Fruit fly (Drosophila melanogaster) whole organism, embryonic: ENCODE measurements around the gene CG32712.
A peak's percentile ranks its signal among the peaks of the same experiment; 100 is the strongest.

Experiments
- Aef1 ChIP-seq: fragments of 200-800 bp; sonication (Bioruptor generic); IDR thresholded peaks from 3 replicates; pipeline ENCODE4 v1.3.6; 2022; ENCODE audit warnings: missing biosample characterization, missing genetic modification characterization
- Atf6 ChIP-seq: fragments of 200-800 bp; sonication (Bioruptor generic); IDR thresholded peaks from 2 replicates; pipeline ENCODE4 v1.3.6; 2022; ENCODE audit warnings: missing biosample characterization, missing genetic modification characterization
- CG10147 ChIP-seq: fragments of 200-800 bp; sonication (Bioruptor generic); optimal IDR thresholded peaks from 2 replicates; lab custom pipeline; 2019; ENCODE audit warnings: missing biosample characterization, mild to moderate bottlenecking, missing genetic modification characterization, moderate library complexity
- CG10543 ChIP-seq: fragments of 200-800 bp; sonication (Bioruptor generic); optimal IDR thresholded peaks from 3 replicates; lab custom pipeline; 2017; ENCODE audit warnings: missing biosample characterization, mild to moderate bottlenecking, missing genetic modification characterization, moderate library complexity
- CG11247 ChIP-seq: fragments of 200-800 bp; sonication (Bioruptor generic); IDR thresholded peaks from 2 replicates; pipeline ENCODE4 v1.3.6; 2022; ENCODE audit warnings: missing biosample characterization, missing genetic modification characterization
- CG12299 ChIP-seq: fragments of 200-800 bp; sonication (Bioruptor generic); optimal IDR thresholded peaks from 2 replicates; lab custom pipeline; 2018; ENCODE audit warnings: missing biosample characterization, mild to moderate bottlenecking, missing genetic modification characterization
- CG2116 ChIP-seq: fragments of 200-800 bp; sonication (Bioruptor generic); optimal IDR thresholded peaks from 3 replicates; lab custom pipeline; 2018; ENCODE audit warnings: missing biosample characterization, mild to moderate bottlenecking, missing genetic modification characterization
- CG30431 ChIP-seq: fragments of 200-800 bp; sonication (Bioruptor generic); optimal IDR thresholded peaks from 2 replicates; lab custom pipeline; 2017; ENCODE audit warnings: missing biosample characterization, missing genetic modification characterization
- CG32532 ChIP-seq: fragments of 200-800 bp; sonication (Bioruptor generic); IDR thresholded peaks from 2 replicates; pipeline ENCODE4 v1.3.6; 2022; ENCODE audit warnings: missing biosample characterization, missing genetic modification characterization
- CG3281 ChIP-seq: fragments of 200-800 bp; sonication (Bioruptor generic); optimal IDR thresholded peaks from 3 replicates; lab custom pipeline; 2017; ENCODE audit warnings: missing biosample characterization, mild to moderate bottlenecking, missing genetic modification characterization
- CG4360 ChIP-seq: fragments of 200-800 bp; sonication (Bioruptor generic); IDR thresholded peaks from 2 replicates; pipeline ENCODE4 v1.3.6; 2022; ENCODE audit warnings: missing biosample characterization, missing genetic modification characterization
- CG6683 ChIP-seq: fragments of 200-800 bp; sonication (Bioruptor generic); optimal IDR thresholded peaks from 2 replicates; lab custom pipeline; 2017; ENCODE audit warnings: missing biosample characterization, mild to moderate bottlenecking, missing genetic modification characterization, missing genetic modification reagents
- CG6791 ChIP-seq: fragments of 200-800 bp; sonication (Bioruptor generic); IDR thresholded peaks from 3 replicates; pipeline ENCODE4 v1.3.6; 2022; ENCODE audit warnings: missing biosample characterization, missing genetic modification characterization; ENCODE audit not compliant: partially characterized antibody
- CG7372 ChIP-seq: fragments of 200-800 bp; sonication (Bioruptor generic); IDR thresholded peaks from 2 replicates; pipeline ENCODE4 v1.3.6; 2022; ENCODE audit warnings: missing biosample characterization, missing genetic modification characterization
- CG7745 ChIP-seq: fragments of 200-800 bp; sonication (Bioruptor generic); optimal IDR thresholded peaks from 2 replicates; lab custom pipeline; 2018; ENCODE audit warnings: missing biosample characterization, mild to moderate bottlenecking, missing genetic modification characterization, moderate library complexity
- CG7786 ChIP-seq: fragments of 200-800 bp; sonication (Bioruptor generic); optimal IDR thresholded peaks from 2 replicates; lab custom pipeline; 2016; ENCODE audit warnings: missing biosample characterization, missing genetic modification characterization
- CG9932 ChIP-seq: fragments of 200-800 bp; sonication (Bioruptor generic); IDR thresholded peaks from 2 replicates; pipeline ENCODE4 v1.3.6; 2022; ENCODE audit warnings: missing biosample characterization, missing genetic modification characterization
- CTCF ChIP-seq: fragments of 200-800 bp; sonication (Bioruptor generic); optimal IDR thresholded peaks from 2 replicates; lab custom pipeline; 2017; ENCODE audit warnings: missing biosample characterization, mild to moderate bottlenecking, missing genetic modification characterization, moderate library complexity
- CkIIα-i1 ChIP-seq: fragments of 200-800 bp; sonication (Bioruptor generic); IDR thresholded peaks from 2 replicates; pipeline ENCODE4 v1.3.6; 2022; ENCODE audit warnings: missing biosample characterization, missing genetic modification characterization
- D ChIP-seq, 2 experiments: fragments of 200-800 bp in 1 of 2; fragments of >200 bp in 1 of 2; sonication (Bioruptor generic) in 1 of 2; optimal IDR thresholded peaks; 2 replicates in 1 of 2; 3 replicates in 1 of 2; lab custom pipeline; 2017; ENCODE audit warnings: mild to moderate bottlenecking in 1 of 2, missing biosample characterization in 1 of 2, missing genetic modification characterization in 1 of 2, missing genetic modification reagents in 1 of 2
- Doc2 ChIP-seq: fragments of 200-800 bp; sonication (Bioruptor generic); IDR thresholded peaks from 2 replicates; pipeline ENCODE4 v1.3.6; 2022; ENCODE audit warnings: missing biosample characterization, missing genetic modification characterization
- Hey ChIP-seq: fragments of 200-800 bp; sonication (Bioruptor generic); optimal IDR thresholded peaks from 3 replicates; lab custom pipeline; 2018; ENCODE audit warnings: missing biosample characterization, mild to moderate bottlenecking, missing genetic modification characterization
- Hmr ChIP-seq: fragments of 200-800 bp; sonication (Bioruptor generic); optimal IDR thresholded peaks from 3 replicates; lab custom pipeline; 2017; ENCODE audit warnings: mild to moderate bottlenecking, missing biosample characterization, missing genetic modification reagents, missing genetic modification characterization
- Poxn ChIP-seq: fragments of 200-800 bp; sonication (Bioruptor generic); IDR thresholded peaks from 2 replicates; pipeline ENCODE4 v1.3.6; 2022; ENCODE audit warnings: missing biosample characterization, missing genetic modification characterization
- Sry-δ ChIP-seq: fragments of 200-800 bp; sonication (Bioruptor generic); optimal IDR thresholded peaks from 2 replicates; lab custom pipeline; 2016; ENCODE audit warnings: missing biosample characterization, missing genetic modification characterization
- YL-1 ChIP-seq: fragments of 200-800 bp; sonication (Bioruptor generic); optimal IDR thresholded peaks from 3 replicates; lab custom pipeline; 2017; ENCODE audit warnings: missing biosample characterization, mild to moderate bottlenecking, missing genetic modification characterization
- ab ChIP-seq: fragments of 200-800 bp; sonication (Bioruptor generic); optimal IDR thresholded peaks from 2 replicates; lab custom pipeline; 2016; ENCODE audit warnings: missing biosample characterization, missing genetic modification characterization
- ash1 ChIP-seq: fragments of 200-800 bp; sonication (Bioruptor generic); optimal IDR thresholded peaks from 2 replicates; lab custom pipeline; 2018; ENCODE audit warnings: missing biosample characterization, mild to moderate bottlenecking, missing genetic modification characterization
- br ChIP-seq: fragments of >200 bp; optimal IDR thresholded peaks from 2 replicates; lab custom pipeline; 2017
- corto ChIP-seq: fragments of 200-800 bp; sonication (Bioruptor generic); optimal IDR thresholded peaks from 2 replicates; lab custom pipeline; 2016; ENCODE audit warnings: missing biosample characterization, mild to moderate bottlenecking, missing genetic modification characterization, moderate library complexity
- crol ChIP-seq: fragments of 200-800 bp; sonication (Bioruptor generic); IDR thresholded peaks from 2 replicates; pipeline ENCODE4 v1.3.6; 2022; ENCODE audit warnings: missing biosample characterization, missing genetic modification characterization
- crp ChIP-seq, 2 experiments: fragments of 200-800 bp; sonication (Bioruptor generic); optimal IDR thresholded peaks; 2 replicates in 1 of 2; 3 replicates in 1 of 2; lab custom pipeline; 2017; ENCODE audit warnings: missing biosample characterization in 2 of 2, missing genetic modification characterization in 2 of 2, mild to moderate bottlenecking in 1 of 2, moderate library complexity in 1 of 2
- dmrt11E ChIP-seq: fragments of 200-800 bp; sonication (Bioruptor generic); optimal IDR thresholded peaks from 3 replicates; lab custom pipeline; 2018; ENCODE audit warnings: missing biosample characterization, mild to moderate bottlenecking, missing genetic modification characterization, moderate library complexity
- fu2 ChIP-seq: fragments of 200-800 bp; sonication (Bioruptor generic); optimal IDR thresholded peaks from 2 replicates; lab custom pipeline; 2016; ENCODE audit warnings: missing biosample characterization, missing genetic modification characterization
- gsb ChIP-seq: fragments of 200-800 bp; sonication (Bioruptor generic); IDR thresholded peaks from 2 replicates; pipeline ENCODE4 v1.3.6; 2022; ENCODE audit warnings: missing biosample characterization, missing genetic modification characterization
- hkb ChIP-seq, 2 experiments: fragments of 200-800 bp in 1 of 2; fragments of >200 bp in 1 of 2; sonication (Bioruptor generic) in 1 of 2; IDR thresholded peaks in 1 of 2; optimal IDR thresholded peaks in 1 of 2; 2 replicates each; pipeline versions ENCODE4 v1.3.6 to Lab custom; 2017 to 2022; ENCODE audit warnings: missing biosample characterization in 1 of 2, missing genetic modification characterization in 1 of 2
- kay ChIP-seq: fragments of 200-800 bp; sonication (Bioruptor generic); optimal IDR thresholded peaks from 2 replicates; lab custom pipeline; 2016; ENCODE audit warnings: missing biosample characterization, missing genetic modification characterization
- kni ChIP-seq: fragments of 200-800 bp; sonication (Bioruptor generic); optimal IDR thresholded peaks from 3 replicates; lab custom pipeline; 2017; ENCODE audit warnings: mild to moderate bottlenecking, missing biosample characterization, missing genetic modification reagents, missing genetic modification characterization
- knrl ChIP-seq: fragments of 200-800 bp; sonication (Bioruptor generic); IDR thresholded peaks from 3 replicates; pipeline ENCODE4 v1.3.6; 2022; ENCODE audit warnings: missing biosample characterization, missing genetic modification characterization; ENCODE audit not compliant: partially characterized antibody
- lov ChIP-seq, 2 experiments: fragments of 200-800 bp in 1 of 2; fragments of >200 bp in 1 of 2; sonication (Bioruptor generic) in 1 of 2; IDR thresholded peaks in 1 of 2; optimal IDR thresholded peaks in 1 of 2; 2 replicates in 1 of 2; 3 replicates in 1 of 2; pipeline versions ENCODE4 v1.3.6 to Lab custom; 2017 to 2022; ENCODE audit warnings: missing biosample characterization in 1 of 2, missing genetic modification characterization in 1 of 2
- mld ChIP-seq: fragments of 200-800 bp; sonication (Bioruptor generic); IDR thresholded peaks from 3 replicates; pipeline ENCODE4 v1.3.6; 2022; ENCODE audit warnings: missing biosample characterization, missing genetic modification characterization; ENCODE audit not compliant: partially characterized antibody
- nerfin-2 ChIP-seq: fragments of 200-800 bp; sonication (Bioruptor generic); IDR thresholded peaks from 2 replicates; pipeline ENCODE4 v1.3.6; 2022; ENCODE audit warnings: missing biosample characterization, missing genetic modification characterization; ENCODE audit not compliant: partially characterized antibody
- pan ChIP-seq, 4 experiments: fragments of >200 bp in 3 of 4; fragments of 200-800 bp in 1 of 4; sonication (Bioruptor generic) in 1 of 4; optimal IDR thresholded peaks in 3 of 4; IDR thresholded peaks in 1 of 4; 2 replicates each; pipeline versions ENCODE4 v1.3.6 to Lab custom; 2017 to 2022; ENCODE audit warnings: missing biosample characterization in 2 of 4, missing genetic modification characterization in 2 of 4, mixed read lengths in 1 of 4
- pita ChIP-seq: fragments of 200-800 bp; sonication (Bioruptor generic); optimal IDR thresholded peaks from 2 replicates; lab custom pipeline; 2017; ENCODE audit warnings: missing biosample characterization, mild to moderate bottlenecking, missing genetic modification characterization
- sd ChIP-seq: fragments of 200-800 bp; sonication (Bioruptor generic); optimal IDR thresholded peaks from 3 replicates; lab custom pipeline; 2018; ENCODE audit warnings: missing biosample characterization, mild to moderate bottlenecking, missing genetic modification characterization, moderate library complexity
- tgo ChIP-seq: fragments of 200-800 bp; sonication (Bioruptor generic); IDR thresholded peaks from 3 replicates; pipeline ENCODE4 v1.3.6; 2022; ENCODE audit warnings: missing biosample characterization, missing genetic modification characterization
- trh ChIP-seq: fragments of 200-800 bp; sonication (Bioruptor generic); optimal IDR thresholded peaks from 2 replicates; lab custom pipeline; 2016; ENCODE audit warnings: missing biosample characterization, missing genetic modification characterization
- unpg ChIP-seq: fragments of 200-800 bp; sonication (Bioruptor generic); optimal IDR thresholded peaks from 3 replicates; lab custom pipeline; 2018; ENCODE audit warnings: missing biosample characterization, mild to moderate bottlenecking, missing genetic modification characterization, moderate library complexity
- zfh2 ChIP-seq: fragments of 200-800 bp; sonication (Bioruptor generic); optimal IDR thresholded peaks from 2 replicates; lab custom pipeline; 2016; ENCODE audit warnings: missing biosample characterization, missing genetic modification characterization

CG32712 gene

DNA sequence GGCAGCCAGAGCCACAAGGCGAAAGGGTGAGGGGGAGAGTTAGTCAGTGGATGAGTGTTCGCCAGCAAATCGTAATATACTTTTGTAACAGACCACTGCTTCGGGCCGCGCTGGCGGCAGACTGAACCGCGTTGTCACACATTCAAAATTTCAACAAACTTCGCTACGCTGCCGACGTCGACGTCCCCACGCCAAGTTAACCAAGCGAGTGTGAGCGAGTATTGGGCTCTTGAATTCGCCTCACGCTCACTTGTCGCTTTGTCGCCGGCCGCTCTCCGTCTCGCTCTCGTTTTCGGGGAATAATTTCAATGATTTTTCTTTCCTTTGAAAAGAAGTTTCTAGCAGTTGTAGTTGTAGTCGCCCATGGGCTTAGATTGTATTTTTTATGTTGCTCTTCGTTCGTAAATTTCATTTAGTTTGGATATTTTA is 22.1 kb downstream of the CG32712 start, which contains the start of gene lawc (continued):
- TF ChIP-seq hkb (optimal IDR thresholded peaks at IDR 0.05; lab: Kevin White, UChicago) (no peak), hkb (GFP tag; IDR thresholded peaks at IDR 0.05; lab: Robert Waterston, UW) (peak; percentile 64), D (optimal IDR thresholded peaks at IDR 0.05; lab: Kevin White, UChicago) (peak; percentile 76), D (GFP tag; optimal IDR thresholded peaks at IDR 0.05; lab: Kevin White, UChicago) (no peak), CG3281 (GFP tag; lab: Kevin White, UChicago) (peak; percentile 54), dmrt11E (no peak), CG7745 (tag; lab: Kevin White, UChicago) (no peak), pan (optimal IDR thresholded peaks at IDR 0.05; lab: Kevin White, UChicago) (no peak), pan (GFP tag; optimal IDR thresholded peaks at IDR 0.05 in 1 of 2, IDR thresholded peaks at IDR 0.05 in 1 of 2) (no peak), CG10543 (peak; percentile 85), CTCF (GFP tag; lab: Kevin White, UChicago) (peak; percentile 23), CG6683 (peak; percentile 41), fu2 (GFP tag; lab: Kevin White, UChicago) (no peak), corto (GFP tag; lab: Kevin White, UChicago) (peak; percentile 63), knrl (GFP tag; lab: Robert Waterston, UW) (no peak), gsb (GFP tag; lab: Robert Waterston, UW) (peak; percentile 53), CG7372 (GFP tag; lab: Robert Waterston, UW) (no peak), CG12299 (peak; percentile 44), sd (no peak), CkIIα-i1 (GFP tag; lab: Robert Waterston, UW) (no peak), pita (GFP tag; lab: Kevin White, UChicago) (no peak), YL-1 (GFP tag; lab: Kevin White, UChicago) (peak; percentile 36), tgo (no peak), Atf6 (GFP tag; lab: Robert Waterston, UW) (peak; percentile 83; the same call in 1 of the 2 replicates), zfh2 (no peak), ab (GFP tag; lab: Kevin White, UChicago) (no peak), Sry-δ (no peak), CG32532 (peak; percentile 60), CG6791 (no peak), CG7786 (GFP tag; lab: Kevin White, UChicago) (no peak), CG4360 (GFP tag; lab: Robert Waterston, UW) (no peak), trh (GFP tag; lab: Kevin White, UChicago) (no peak), ash1 (GFP tag; lab: Kevin White, UChicago) (no peak), unpg (GFP tag; lab: Kevin White, UChicago) (peak; percentile 36), crp (GFP tag; optimal IDR thresholded peaks at IDR 0.05; lab: Kevin White, UChicago) (no peak), crol (peak; percentile 93), lov (optimal IDR thresholded peaks at IDR 0.05; lab: Kevin White, UChicago) (no peak), lov (GFP tag; IDR thresholded peaks at IDR 0.05; lab: Robert Waterston, UW) (no peak; the same call in 2 of the 3 replicates), kay (GFP tag; lab: Kevin White, UChicago) (peak; percentile 24), CG9932 (GFP tag; lab: Robert Waterston, UW) (peak; percentile 61), CG2116 (GFP tag; lab: Kevin White, UChicago) (no peak), Aef1 (GFP tag; lab: Robert Waterston, UW) (no peak), nerfin-2 (GFP tag; lab: Robert Waterston, UW) (no peak), CG11247 (GFP tag; lab: Robert Waterston, UW) (no peak), br (lab: Kevin White, UChicago) (no peak), Doc2 (GFP tag; lab: Robert Waterston, UW) (no peak), Hmr (GFP tag; lab: Kevin White, UChicago) (peak; percentile 72), CG30431 (no peak), mld (GFP tag; lab: Robert Waterston, UW) (no peak), CG10147 (peak; percentile 72), Poxn (GFP tag; lab: Robert Waterston, UW) (no peak), Hey (tag; lab: Kevin White, UChicago) (peak; percentile 16), kni (GFP tag; lab: Kevin White, UChicago) (peak; percentile 10)
